Worm (Caenorhabditis elegans): Measurements from ENCODE around the gene ZC155.4.

- TF ChIP-seq alr-1 (tag; optimal IDR thresholded peaks at IDR 0.05), result no peak
- TF ChIP-seq snpc-4 (tag; optimal IDR thresholded peaks at IDR 0.05), result no peak
- TF ChIP-seq lsy-2 (tag; optimal IDR thresholded peaks at IDR 0.05), result no peak
- TF ChIP-seq blmp-1 (tag; optimal IDR thresholded peaks at IDR 0.05; ENCODE audit: insufficient read depth), result no peak
- TF ChIP-seq nhr-21 (tag; optimal IDR thresholded peaks at IDR 0.05), result no peak
- no peak for TF ChIP-seq Y55F3AM.14 (GFP tag; optimal IDR thresholded peaks at IDR 0.05)
- TF ChIP-seq ztf-11 (tag; optimal IDR thresholded peaks at IDR 0.05), result no peak
- no peak for TF ChIP-seq unc-62 (GFP tag; optimal IDR thresholded peaks at IDR 0.05)
These were observed 49.5 kb upstream of the ZC155.4 start, which contains the start of gene gro-1 for ce11 chrIII:5264813-5265212.
